Fruit fly (Drosophila melanogaster): ENCODE measurements around the gene DNAlig3.

The DNAlig3 gene

DNA sequence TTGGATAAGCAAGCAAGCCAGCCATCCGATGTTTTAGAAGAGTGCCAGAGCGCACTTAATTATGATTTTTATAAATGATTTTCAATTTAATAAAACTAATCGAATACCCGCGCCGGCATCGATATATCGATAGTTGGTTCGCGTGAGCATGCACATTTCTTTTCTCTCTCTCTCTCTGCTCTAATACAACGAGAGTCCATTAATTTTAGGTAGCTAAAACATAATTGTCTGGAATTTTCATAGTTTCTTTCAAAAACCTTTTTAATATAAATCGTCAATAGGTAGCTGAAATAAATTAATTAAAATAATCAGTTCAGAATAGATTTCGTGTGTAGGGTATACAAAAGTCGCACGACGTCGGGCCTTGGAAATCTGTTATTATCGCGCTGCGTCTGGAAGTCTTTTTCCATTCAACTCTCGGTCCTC lies 47.3 kb upstream of the DNAlig3 start, which contains the start of gene CG18549 (continued):
- TF ChIP-seq Xbp1 (GFP tag; optimal IDR thresholded peaks at IDR 0.05) = peak; percentile 100
- peak; percentile 100 for TF ChIP-seq Hsf (GFP tag; optimal IDR thresholded peaks at IDR 0.05)
- TF ChIP-seq CG4328 (GFP tag; optimal IDR thresholded peaks at IDR 0.05) = peak; percentile 99
- peak; percentile 85 for TF ChIP-seq Doc3 (GFP tag; IDR thresholded peaks at IDR 0.05; ENCODE audit: partially characterized antibody)
- TF ChIP-seq Hr39 (optimal IDR thresholded peaks at IDR 0.05) = no peak
- TF ChIP-seq sc (optimal IDR thresholded peaks at IDR 0.05) = no peak
- TF ChIP-seq sc (GFP tag; optimal IDR thresholded peaks at IDR 0.05) = peak; percentile 100
- TF ChIP-seq bigmax (GFP tag; optimal IDR thresholded peaks at IDR 0.05) = peak; percentile 88
- TF ChIP-seq crol (GFP tag; IDR thresholded peaks at IDR 0.05) = peak; percentile 89
- TF ChIP-seq sens-2 (GFP tag; IDR thresholded peaks at IDR 0.05) = peak; percentile 100
- TF ChIP-seq tna (GFP tag; IDR thresholded peaks at IDR 0.05; ENCODE audit: partially characterized antibody) = peak; percentile 62
- peak; percentile 98 for TF ChIP-seq fu2 (GFP tag; optimal IDR thresholded peaks at IDR 0.05)
- TF ChIP-seq az2 (GFP tag; optimal IDR thresholded peaks at IDR 0.05) = peak; percentile 100
- peak; percentile 100 for TF ChIP-seq CG14050 (GFP tag; IDR thresholded peaks at IDR 0.05)
- TF ChIP-seq GATAe (GFP tag; conservative IDR thresholded peaks at IDR 0.05) = peak; percentile 99
- TF ChIP-seq Rx (GFP tag; IDR thresholded peaks at IDR 0.05) = peak; percentile 99
- peak; percentile 100 for TF ChIP-seq Chrac-16 (GFP tag; optimal IDR thresholded peaks at IDR 0.05)
- peak; percentile 99 for TF ChIP-seq CG17612 (GFP tag; IDR thresholded peaks at IDR 0.05)
- TF ChIP-seq klu (GFP tag; IDR thresholded peaks at IDR 0.05) = peak; percentile 99
- peak; percentile 100 for TF ChIP-seq esg (GFP tag; conservative IDR thresholded peaks at IDR 0.05)
- TF ChIP-seq CrebB (tag; optimal IDR thresholded peaks at IDR 0.05) = peak; percentile 100
- TF ChIP-seq CG13424 (tag; optimal IDR thresholded peaks at IDR 0.05) = peak; percentile 100
- TF ChIP-seq Sry-β (GFP tag; optimal IDR thresholded peaks at IDR 0.05) = peak; percentile 83
- peak; percentile 100 for TF ChIP-seq wor (GFP tag; IDR thresholded peaks at IDR 0.05)
- TF ChIP-seq CG3163 (GFP tag; optimal IDR thresholded peaks at IDR 0.05) = peak; percentile 92
- TF ChIP-seq CG18262 (tag; optimal IDR thresholded peaks at IDR 0.05) = peak; percentile 100
- peak; percentile 97 for TF ChIP-seq CG11560 (tag; IDR thresholded peaks at IDR 0.05)
- peak; percentile 100 for TF ChIP-seq fd96Cb (tag; optimal IDR thresholded peaks at IDR 0.05)
- no peak for TF ChIP-seq br (optimal IDR thresholded peaks at IDR 0.05)
- peak; percentile 98 for TF ChIP-seq ERR (GFP tag; optimal IDR thresholded peaks at IDR 0.05)
- TF ChIP-seq chif (GFP tag; optimal IDR thresholded peaks at IDR 0.05) = peak; percentile 99 to 100
- TF ChIP-seq Mad (GFP tag; optimal IDR thresholded peaks at IDR 0.05) = peak; percentile 99
- TF ChIP-seq dati (GFP tag; IDR thresholded peaks at IDR 0.05) = peak; percentile 99
- TF ChIP-seq CG13624 (GFP tag; optimal IDR thresholded peaks at IDR 0.05) = peak; percentile 100
- TF ChIP-seq ttk (GFP tag; IDR thresholded peaks at IDR 0.05) = peak; percentile 100
- TF ChIP-seq CG16813 (GFP tag; IDR thresholded peaks at IDR 0.05; ENCODE audit: partially characterized antibody) = peak; percentile 80
- TF ChIP-seq CG1792 (GFP tag; optimal IDR thresholded peaks at IDR 0.05) = peak; percentile 99
- TF ChIP-seq CG12155 (GFP tag; optimal IDR thresholded peaks at IDR 0.05) = peak; percentile 99
- peak; percentile 62 for TF ChIP-seq CG2129 (GFP tag; IDR thresholded peaks at IDR 0.05; ENCODE audit: partially characterized antibody)
- TF ChIP-seq CG12769 (tag; optimal IDR thresholded peaks at IDR 0.05) = peak; percentile 99
- peak; percentile 98 for TF ChIP-seq CG7786 (GFP tag; optimal IDR thresholded peaks at IDR 0.05)
- TF ChIP-seq z (GFP tag; IDR thresholded peaks at IDR 0.05) = peak; percentile 90
- peak; percentile 94 for TF ChIP-seq CG30020 (tag; optimal IDR thresholded peaks at IDR 0.05)
- TF ChIP-seq btn (GFP tag; optimal IDR thresholded peaks at IDR 0.05) = peak; percentile 99
- TF ChIP-seq cad (GFP tag; optimal IDR thresholded peaks at IDR 0.05) = no peak
- peak; percentile 99 for TF ChIP-seq Lim3 (GFP tag; IDR thresholded peaks at IDR 0.05)
- peak; percentile 98 for TF ChIP-seq wek (GFP tag; optimal IDR thresholded peaks at IDR 0.05)
- peak; percentile 100 for TF ChIP-seq sim (GFP tag; IDR thresholded peaks at IDR 0.05)
- peak; percentile 100 for TF ChIP-seq bab2 (GFP tag; optimal IDR thresholded peaks at IDR 0.05)
- peak; percentile 99; the same call in 2 of the 3 replicates for TF ChIP-seq sr (GFP tag; IDR thresholded peaks at IDR 0.05)
- TF ChIP-seq salm (tag; optimal IDR thresholded peaks at IDR 0.05) = peak; percentile 100
- TF ChIP-seq kah (GFP tag; optimal IDR thresholded peaks at IDR 0.05) = peak; percentile 99
- TF ChIP-seq CG1603 (tag; optimal IDR thresholded peaks at IDR 0.05) = peak; percentile 97

Data from whole organism, embryonic.